Fruit fly (Drosophila melanogaster) whole organism, prepupa: ENCODE measurements around the gene SkpD.

Experiments
- CG16779 ChIP-seq: fragments of 200-800 bp; sonication (Bioruptor generic); optimal IDR thresholded peaks from 3 replicates; lab custom pipeline; 2017; ENCODE audit warnings: missing biosample characterization, mild to moderate bottlenecking, missing genetic modification characterization
- CG6163 ChIP-seq: fragments of 200-800 bp; sonication (Bioruptor generic); IDR thresholded peaks from 3 replicates; pipeline ENCODE4 v1.3.6; 2022; ENCODE audit warnings: missing biosample characterization, missing genetic modification characterization
- CG6276 ChIP-seq: fragments of 200-800 bp; sonication (Bioruptor generic); optimal IDR thresholded peaks from 2 replicates; lab custom pipeline; 2017; ENCODE audit warnings: missing biosample characterization, mild to moderate bottlenecking, missing genetic modification characterization
- CG6792 ChIP-seq: fragments of 200-800 bp; sonication (Bioruptor generic); optimal IDR thresholded peaks from 3 replicates; lab custom pipeline; 2016; ENCODE audit warnings: missing biosample characterization, missing genetic modification characterization
- CG8319 ChIP-seq: fragments of 200-800 bp; sonication (Bioruptor generic); optimal IDR thresholded peaks from 3 replicates; lab custom pipeline; 2016; ENCODE audit warnings: missing biosample characterization, missing genetic modification characterization
- Hr38 ChIP-seq: sonication (Bioruptor generic); optimal IDR thresholded peaks from 2 replicates; lab custom pipeline; 2016; ENCODE audit warnings: missing biosample characterization, missing genetic modification characterization
- OdsH ChIP-seq: fragments of 200-800 bp; sonication (Bioruptor generic); optimal IDR thresholded peaks from 3 replicates; lab custom pipeline; 2016; ENCODE audit warnings: missing biosample characterization, missing genetic modification characterization
- Sox15 ChIP-seq: fragments of 200-800 bp; sonication (Bioruptor generic); optimal IDR thresholded peaks from 3 replicates; lab custom pipeline; 2016; ENCODE audit warnings: missing biosample characterization, missing genetic modification characterization
- fd59A ChIP-seq: fragments of 200-800 bp; sonication (Bioruptor generic); optimal IDR thresholded peaks from 2 replicates; lab custom pipeline; 2017; ENCODE audit warnings: missing biosample characterization, mild to moderate bottlenecking, missing genetic modification characterization, missing genetic modification reagents
- fd85E ChIP-seq: fragments of 200-800 bp; sonication (Bioruptor generic); optimal IDR thresholded peaks from 3 replicates; lab custom pipeline; 2016; ENCODE audit warnings: missing biosample characterization, missing genetic modification characterization
- lz ChIP-seq: fragments of 200-800 bp; sonication (Bioruptor generic); optimal IDR thresholded peaks from 3 replicates; lab custom pipeline; 2016; ENCODE audit warnings: missing biosample characterization, missing genetic modification characterization

DNA sequence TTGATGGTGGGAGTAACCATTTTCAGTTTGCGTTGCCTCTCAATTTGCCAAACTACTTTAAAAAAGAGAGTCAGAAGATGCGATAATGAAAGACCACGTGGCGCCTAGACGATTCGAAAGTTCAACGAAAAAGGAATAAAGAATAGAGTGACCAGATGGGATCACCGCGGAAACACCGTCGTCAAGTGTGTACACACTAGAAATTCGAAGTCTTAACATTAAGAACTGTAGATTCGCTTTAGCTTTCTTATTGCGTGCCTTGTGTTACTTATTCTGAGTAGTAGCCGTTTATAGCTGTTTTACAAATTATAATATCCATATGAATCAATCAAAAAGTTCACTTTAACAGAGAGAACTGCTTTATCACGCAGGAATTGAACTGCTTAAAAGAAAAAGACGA, 11.5 kb downstream of the SkpD start, which contains the start of gene SkpE:
- TF ChIP-seq CG16779 (tag; lab: Kevin White, UChicago) (no peak), lz (GFP tag; lab: Kevin White, UChicago) (no peak), fd85E (GFP tag; lab: Kevin White, UChicago) (no peak), fd59A (GFP tag; lab: Kevin White, UChicago) (no peak), OdsH (GFP tag; lab: Kevin White, UChicago) (no peak), CG8319 (no peak), Hr38 (GFP tag; lab: Kevin White, UChicago) (no peak), CG6792 (no peak), CG6276 (no peak), Sox15 (GFP tag; lab: Kevin White, UChicago) (no peak), CG6163 (GFP tag; lab: Robert Waterston, UW) (no peak)
